Worm (Caenorhabditis elegans) whole organism, L2 larva: ENCODE results near the gene fntb-1.

Experiments
- F13H6.1 ChIP-seq: sonication (generic microtip); optimal IDR thresholded peaks from 2 replicates; lab custom pipeline; 2016; ENCODE audit warnings: missing genetic modification characterization, missing compliant biosample characterization
- R02D3.7 ChIP-seq: fragments of 150-350 bp; optimal IDR thresholded peaks from 2 replicates; lab custom pipeline; 2014; ENCODE audit warnings: missing biosample characterization, missing genetic modification characterization
- ZK546.5 ChIP-seq: sonication (generic microtip); optimal IDR thresholded peaks from 2 replicates; lab custom pipeline; 2017; ENCODE audit warnings: missing biosample characterization, missing genetic modification characterization
- aly-2 ChIP-seq: fragments of 150-350 bp; optimal IDR thresholded peaks from 2 replicates; lab custom pipeline; 2014; ENCODE audit warnings: missing biosample characterization, missing genetic modification characterization
- blmp-1 ChIP-seq: sonication (generic microtip); optimal IDR thresholded peaks from 2 replicates; lab custom pipeline; 2017; ENCODE audit warnings: missing genetic modification characterization, mild to moderate bottlenecking, missing compliant biosample characterization, antibody characterized with exemption, moderate library complexity; ENCODE audit not compliant: insufficient read depth
- ceh-16 ChIP-seq: fragments of 150-350 bp; optimal IDR thresholded peaks from 2 replicates; lab custom pipeline; 2014; ENCODE audit warnings: missing biosample characterization, missing genetic modification characterization
- ceh-82 ChIP-seq: fragments of 150-350 bp; optimal IDR thresholded peaks from 2 replicates; lab custom pipeline; 2014; ENCODE audit warnings: missing biosample characterization, missing genetic modification characterization
- crh-2 ChIP-seq: sonication (generic microtip); optimal IDR thresholded peaks from 2 replicates; lab custom pipeline; 2017; ENCODE audit warnings: missing biosample characterization, missing genetic modification characterization
- elt-1 ChIP-seq: fragments of 150-350 bp; optimal IDR thresholded peaks from 2 replicates; lab custom pipeline; 2014; ENCODE audit warnings: missing biosample characterization, missing genetic modification characterization
- elt-3 ChIP-seq: sonication (generic microtip); optimal IDR thresholded peaks from 2 replicates; lab custom pipeline; 2017; ENCODE audit warnings: missing biosample characterization, missing genetic modification characterization
- fos-1 ChIP-seq: fragments of 150-350 bp; optimal IDR thresholded peaks from 2 replicates; lab custom pipeline; 2014; ENCODE audit warnings: missing biosample characterization, missing genetic modification characterization
- gmeb-1 ChIP-seq: fragments of 150-350 bp; optimal IDR thresholded peaks from 2 replicates; lab custom pipeline; 2014; ENCODE audit warnings: missing biosample characterization, missing genetic modification characterization
- lin-13 ChIP-seq: fragments of 150-350 bp; optimal IDR thresholded peaks from 2 replicates; lab custom pipeline; 2014; ENCODE audit warnings: missing biosample characterization, missing genetic modification reagents, missing genetic modification characterization
- lsy-2 ChIP-seq, 2 experiments: fragments of 150-350 bp in 1 of 2; sonication (generic microtip) in 1 of 2; optimal IDR thresholded peaks; 2 replicates each; lab custom pipeline; 2014 to 2017; ENCODE audit warnings: missing biosample characterization in 2 of 2, missing genetic modification characterization in 2 of 2
- mab-5 ChIP-seq: fragments of 150-350 bp; optimal IDR thresholded peaks from 2 replicates; lab custom pipeline; 2014; ENCODE audit warnings: missing biosample characterization, missing genetic modification characterization
- mbf-1 ChIP-seq: sonication (generic microtip); optimal IDR thresholded peaks from 2 replicates; lab custom pipeline; 2017; ENCODE audit warnings: missing biosample characterization, missing genetic modification characterization
- mdl-1 ChIP-seq, 2 experiments: fragments of 150-350 bp in 1 of 2; sonication (generic microtip) in 1 of 2; optimal IDR thresholded peaks; 2 replicates each; lab custom pipeline; 2017; ENCODE audit warnings: missing biosample characterization in 2 of 2, missing genetic modification characterization in 2 of 2
- nhr-11 ChIP-seq: fragments of 150-350 bp; optimal IDR thresholded peaks from 2 replicates; lab custom pipeline; 2014; ENCODE audit warnings: missing biosample characterization, missing genetic modification characterization
- nhr-21 ChIP-seq: fragments of 150-350 bp; optimal IDR thresholded peaks from 2 replicates; lab custom pipeline; 2014; ENCODE audit warnings: missing biosample characterization, missing genetic modification characterization
- nhr-23 ChIP-seq: fragments of 150-350 bp; optimal IDR thresholded peaks from 2 replicates; lab custom pipeline; 2014; ENCODE audit warnings: missing biosample characterization, missing genetic modification reagents, missing genetic modification characterization
- nhr-6 ChIP-seq: fragments of 150-350 bp; optimal IDR thresholded peaks from 2 replicates; lab custom pipeline; 2014; ENCODE audit warnings: missing biosample characterization, missing genetic modification characterization
- nhr-77 ChIP-seq: fragments of 150-350 bp; optimal IDR thresholded peaks from 2 replicates; lab custom pipeline; 2014; ENCODE audit warnings: missing biosample characterization, missing genetic modification characterization
- peb-1 ChIP-seq: fragments of 150-350 bp; optimal IDR thresholded peaks from 2 replicates; lab custom pipeline; 2014; ENCODE audit warnings: missing biosample characterization, missing genetic modification characterization
- sem-4 ChIP-seq: fragments of 150-350 bp; optimal IDR thresholded peaks from 2 replicates; lab custom pipeline; 2014; ENCODE audit warnings: missing biosample characterization, missing genetic modification reagents, missing genetic modification characterization
- skn-1 ChIP-seq: sonication (generic microtip); optimal IDR thresholded peaks from 2 replicates; lab custom pipeline; 2017; ENCODE audit warnings: missing biosample characterization, missing genetic modification characterization
- sma-9 ChIP-seq, 2 experiments: fragments of 150-350 bp in 1 of 2; sonication (generic microtip) in 1 of 2; optimal IDR thresholded peaks; 2 replicates each; lab custom pipeline; 2014 to 2016; ENCODE audit warnings: missing genetic modification characterization in 2 of 2, mild to moderate bottlenecking in 1 of 2, missing biosample characterization in 1 of 2, missing compliant biosample characterization in 1 of 2, missing genetic modification reagents in 1 of 2, moderate library complexity in 1 of 2
- unc-55 ChIP-seq: fragments of 150-350 bp; sonication (generic microtip); optimal IDR thresholded peaks from 3 replicates; lab custom pipeline; 2014; ENCODE audit warnings: missing biosample characterization, missing genetic modification reagents, missing genetic modification characterization
- unc-62 ChIP-seq: fragments of 150-350 bp; optimal IDR thresholded peaks from 2 replicates; lab custom pipeline; 2014; ENCODE audit warnings: missing biosample characterization, missing genetic modification reagents, missing genetic modification characterization
- ztf-1 ChIP-seq: fragments of 200-800 bp; sonication (Bioruptor generic); conservative IDR thresholded peaks from 2 replicates; pipeline ENCODE4 v1.3.6; 2022; ENCODE audit warnings: missing genetic modification characterization, missing compliant biosample characterization
- ztf-11 ChIP-seq: sonication (generic microtip); optimal IDR thresholded peaks from 2 replicates; lab custom pipeline; 2017; ENCODE audit warnings: missing biosample characterization, missing genetic modification characterization
- ztf-4 ChIP-seq: fragments of 150-350 bp; optimal IDR thresholded peaks from 2 replicates; lab custom pipeline; 2014; ENCODE audit warnings: missing biosample characterization, missing genetic modification characterization

Gene fntb-1

DNA sequence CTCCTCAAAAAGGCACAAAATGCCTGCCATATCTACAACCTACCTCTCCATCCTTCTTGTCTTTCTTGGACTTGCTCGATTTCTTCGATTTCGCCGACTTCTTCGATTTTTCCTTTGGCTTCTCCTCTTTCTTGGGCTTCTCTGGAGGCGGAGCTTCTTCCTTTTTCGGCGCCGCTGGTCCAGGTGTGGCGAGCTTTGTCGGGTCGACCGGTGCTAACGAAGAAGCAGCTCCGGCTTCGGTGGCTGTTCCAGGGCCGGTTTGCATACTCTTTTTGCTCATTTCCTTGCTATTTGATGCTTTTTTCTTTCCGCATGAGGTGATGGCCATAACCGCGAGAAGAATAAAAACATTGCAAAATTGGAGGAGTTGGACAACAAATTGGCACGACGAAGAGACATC lies 33.1 kb downstream of the fntb-1 start:
- TF ChIP-seq ztf-11 (tag; lab: Kevin White, UChicago), result no peak
- TF ChIP-seq gmeb-1 (tag; lab: Kevin White, UChicago), result no peak
- no peak for TF ChIP-seq nhr-11 (tag; lab: Kevin White, UChicago)
- no peak for TF ChIP-seq R02D3.7 (tag; lab: Kevin White, UChicago)
- TF ChIP-seq ceh-82 (tag; lab: Kevin White, UChicago), result no peak
- TF ChIP-seq F13H6.1 (tag; lab: Kevin White, UChicago), result no peak
- no peak for TF ChIP-seq unc-55 (GFP tag; lab: Kevin White, UChicago)
- no peak for TF ChIP-seq elt-1 (tag; lab: Kevin White, UChicago)
- no peak for TF ChIP-seq nhr-6 (tag; lab: Kevin White, UChicago)
- TF ChIP-seq nhr-23, result no peak
- TF ChIP-seq ZK546.5 (tag; lab: Kevin White, UChicago), result no peak
- no peak for TF ChIP-seq nhr-21 (tag; lab: Kevin White, UChicago)
- no peak for TF ChIP-seq ztf-4 (tag; lab: Kevin White, UChicago)
- no peak for TF ChIP-seq crh-2 (tag; lab: Kevin White, UChicago)
- TF ChIP-seq lsy-2 (tag; optimal IDR thresholded peaks at IDR 0.05; lab: Kevin White, UChicago), result no peak
- no peak for TF ChIP-seq ztf-1 (GFP tag; lab: Robert Waterston, UW)
- no peak for TF ChIP-seq mbf-1 (tag; lab: Kevin White, UChicago)
- no peak for TF ChIP-seq fos-1 (tag; lab: Kevin White, UChicago)
- TF ChIP-seq, all 48 proteins: peak for 0

DNA sequence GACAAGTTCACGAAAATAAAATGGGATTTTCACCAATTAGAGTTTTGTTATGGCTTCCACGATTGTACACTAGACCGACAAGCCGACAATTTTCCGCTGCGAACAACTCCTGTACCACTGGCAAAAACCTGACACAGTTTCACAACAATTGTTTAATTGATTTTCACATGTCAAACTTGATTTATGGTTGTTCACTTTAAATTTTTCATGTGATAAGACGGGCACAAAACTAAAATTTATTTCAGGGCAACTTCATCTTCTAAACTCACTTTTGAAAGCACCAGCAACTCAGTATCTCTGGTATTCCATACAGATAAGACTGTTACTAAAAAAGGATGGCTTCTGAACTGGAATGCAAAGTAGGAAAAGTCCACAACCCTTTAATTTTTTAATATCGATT lies 34.0 kb downstream of the fntb-1 start, which contains the start of gene R02D5.7:
TSS of gene R02D5.7 (minus strand) at position 101 of the 400 bp plus-strand sequence.
- TF ChIP-seq mdl-1 (tag; optimal IDR thresholded peaks at IDR 0.05; lab: Kevin White, UChicago) (no peak), ZK546.5 (tag; lab: Kevin White, UChicago) (no peak), nhr-6 (tag; lab: Kevin White, UChicago) (no peak), ztf-1 (GFP tag; lab: Robert Waterston, UW) (no peak), peb-1 (tag; lab: Kevin White, UChicago) (no peak), sma-9 (GFP tag; optimal IDR thresholded peaks at IDR 0.05; lab: Kevin White, UChicago) (no peak), sma-9 (tag; optimal IDR thresholded peaks at IDR 0.05; lab: Kevin White, UChicago) (no peak), ztf-11 (tag; lab: Kevin White, UChicago) (no peak), elt-3 (tag; lab: Kevin White, UChicago) (no peak), skn-1 (tag; lab: Kevin White, UChicago) (no peak), nhr-23 (no peak), sem-4 (tag; lab: Kevin White, UChicago) (no peak), lin-13 (GFP tag; lab: Kevin White, UChicago) (no peak)

DNA sequence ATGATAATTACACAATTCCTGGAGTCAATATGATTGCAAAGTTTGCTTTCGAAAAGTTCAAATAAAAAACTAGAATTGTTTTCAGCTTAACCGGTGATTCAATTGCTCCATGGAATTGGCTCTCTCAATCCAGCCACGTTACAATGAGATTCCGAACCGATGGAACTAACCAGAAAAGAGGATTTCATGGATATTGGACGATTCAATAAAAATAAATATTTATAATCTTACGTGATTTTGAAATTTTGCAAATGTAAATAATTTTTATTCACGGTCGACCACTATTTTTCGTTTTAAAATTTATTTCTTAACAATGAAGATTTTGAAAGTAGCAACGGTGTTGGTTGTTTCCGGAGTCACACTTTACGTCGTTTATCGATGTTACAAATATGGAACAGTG lies 34.5 kb downstream of the fntb-1 start, which contains the start of gene R02D5.10:
TSS of gene R02D5.10 (plus strand) at position 301 of the 400 bp plus-strand sequence.
- TF ChIP-seq mbf-1 (tag; lab: Kevin White, UChicago), result no peak
- no peak for TF ChIP-seq ztf-4 (tag; lab: Kevin White, UChicago)
- no peak for TF ChIP-seq ceh-16 (tag; lab: Kevin White, UChicago)
- TF ChIP-seq lsy-2 (tag; optimal IDR thresholded peaks at IDR 0.05; lab: Kevin White, UChicago), result no peak
- no peak for TF ChIP-seq nhr-77
- TF ChIP-seq mab-5 (tag; lab: Kevin White, UChicago), result no peak
- no peak for TF ChIP-seq unc-62 (GFP tag; lab: Kevin White, UChicago)
- TF ChIP-seq ztf-1 (GFP tag; lab: Robert Waterston, UW), result no peak
- no peak for TF ChIP-seq ztf-11 (tag; lab: Kevin White, UChicago)
- TF ChIP-seq, all 48 proteins: peak for 0

DNA sequence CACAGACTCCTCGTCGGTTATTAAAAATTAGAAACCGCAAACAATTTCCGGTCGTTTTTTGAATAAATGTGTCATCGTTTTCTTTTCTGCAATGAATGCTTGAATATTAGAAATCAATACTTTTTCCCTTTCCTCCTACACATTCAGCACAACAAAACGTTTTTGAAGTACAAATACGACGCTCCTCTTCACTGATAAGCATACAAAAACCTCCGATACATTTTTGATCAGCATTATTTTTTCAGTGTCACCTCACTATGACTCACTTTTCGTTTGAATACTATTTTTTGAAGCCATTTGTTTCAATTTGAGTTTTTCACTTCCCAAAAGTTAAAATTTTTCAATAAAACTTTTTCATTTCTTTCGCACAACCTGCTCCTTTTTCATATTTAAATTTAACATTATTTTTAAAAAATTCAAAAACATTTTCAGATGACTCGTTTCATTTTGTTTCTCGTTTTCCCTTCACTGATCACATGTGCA lies 35.3 kb downstream of the fntb-1 start, which contains the start of gene R02D5.3:
TSS of gene R02D5.3 (plus strand) at position 433 of the 483 bp plus-strand sequence.
- TF ChIP-seq aly-2 (no peak), skn-1 (tag; lab: Kevin White, UChicago) (peak; percentile 61), fos-1 (tag; lab: Kevin White, UChicago) (peak; percentile 96), sma-9 (GFP tag; optimal IDR thresholded peaks at IDR 0.05; lab: Kevin White, UChicago) (no peak), sma-9 (tag; optimal IDR thresholded peaks at IDR 0.05; lab: Kevin White, UChicago) (no peak), blmp-1 (no peak)

DNA sequence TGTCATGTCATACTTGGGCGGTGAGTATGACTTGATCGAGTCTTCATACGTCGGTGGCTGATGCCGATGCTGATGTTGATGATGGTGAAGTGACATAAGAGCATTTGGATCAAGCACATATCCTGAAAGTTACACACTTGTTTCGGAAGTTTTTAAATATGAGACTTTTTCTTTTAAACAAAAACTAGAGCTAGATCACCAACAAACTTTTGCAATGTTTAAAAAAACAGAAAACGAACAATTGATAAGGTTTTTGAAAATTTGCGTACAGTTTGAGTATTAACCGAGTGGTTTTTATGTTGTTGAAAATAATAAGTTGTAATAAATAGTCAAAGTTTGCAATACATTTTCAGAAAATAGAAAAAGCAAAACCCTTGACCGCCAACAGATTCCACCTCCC lies 37.1 kb downstream of the fntb-1 start, which contains the start of gene R02D5.4:
TSS of gene R02D5.4 (minus strand) at position 101 of the 400 bp plus-strand sequence.
- no peak for TF ChIP-seq mdl-1 (tag; optimal IDR thresholded peaks at IDR 0.05; lab: Kevin White, UChicago)
